Worm (Caenorhabditis elegans): Measurements from ENCODE around the gene fbxa-214.
A peak's percentile ranks its signal among the peaks of the same experiment; 100 is the strongest.

DNA sequence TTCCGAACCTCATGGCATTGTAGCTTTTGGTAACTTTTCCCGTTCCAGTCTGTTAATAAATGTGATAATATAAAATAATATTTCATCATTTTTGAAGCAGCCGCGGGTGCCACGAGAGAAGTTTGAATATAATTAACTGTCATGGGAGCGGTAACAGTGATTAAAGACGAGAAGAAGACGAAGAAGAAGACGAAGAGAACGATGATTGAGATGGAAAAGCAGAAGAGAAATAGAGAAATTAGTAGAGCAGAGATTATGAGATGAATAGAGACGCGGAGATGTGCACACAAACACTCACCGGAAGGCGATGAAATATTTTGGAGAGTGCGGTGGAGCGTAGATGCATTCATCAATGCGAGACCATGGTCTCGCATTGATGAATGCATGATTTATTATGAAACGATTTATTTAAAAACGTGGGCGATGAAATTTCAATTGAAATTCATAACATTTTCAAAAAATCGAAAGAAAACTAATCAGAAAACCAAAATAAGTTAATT is 16.6 kb downstream of the fbxa-214 start, which contains the start of gene seip-1:
- TF ChIP-seq unc-130 (GFP tag; optimal IDR thresholded peaks at IDR 0.05), result peak; percentile 14
- no peak for TF ChIP-seq D1046.2 (GFP tag; IDR thresholded peaks at IDR 0.05)
- TF ChIP-seq ceh-82 (tag; optimal IDR thresholded peaks at IDR 0.05), result no peak
- peak; percentile 77 for TF ChIP-seq fkh-10 (GFP tag; optimal IDR thresholded peaks at IDR 0.05)
- no peak for TF ChIP-seq zip-11 (GFP tag; IDR thresholded peaks at IDR 0.05)
- peak; percentile 78 for TF ChIP-seq dpl-1 (GFP tag; optimal IDR thresholded peaks at IDR 0.05)
- no peak for TF ChIP-seq fos-1 (tag; optimal IDR thresholded peaks at IDR 0.05)
- peak; percentile 96 for TF ChIP-seq nhr-77 (tag; optimal IDR thresholded peaks at IDR 0.05)
- no peak for TF ChIP-seq zfp-3 (GFP tag; conservative IDR thresholded peaks at IDR 0.05)
- no peak for TF ChIP-seq lin-39 (tag; optimal IDR thresholded peaks at IDR 0.05)
- TF ChIP-seq jun-1 (tag; optimal IDR thresholded peaks at IDR 0.05), result no peak
- TF ChIP-seq sdz-12 (GFP tag; optimal IDR thresholded peaks at IDR 0.05), result no peak
- no peak for TF ChIP-seq unc-39 (tag; optimal IDR thresholded peaks at IDR 0.05)

Data from whole organism, L4 larva.